Worm (Caenorhabditis elegans): ENCODE data around the gene nsph-3.1.
"Not testable (repeated sequence)": the region's sequence is repeated elsewhere in the genome, so short reads cannot be mapped to it uniquely, and the experiment has no call there.

DNA sequence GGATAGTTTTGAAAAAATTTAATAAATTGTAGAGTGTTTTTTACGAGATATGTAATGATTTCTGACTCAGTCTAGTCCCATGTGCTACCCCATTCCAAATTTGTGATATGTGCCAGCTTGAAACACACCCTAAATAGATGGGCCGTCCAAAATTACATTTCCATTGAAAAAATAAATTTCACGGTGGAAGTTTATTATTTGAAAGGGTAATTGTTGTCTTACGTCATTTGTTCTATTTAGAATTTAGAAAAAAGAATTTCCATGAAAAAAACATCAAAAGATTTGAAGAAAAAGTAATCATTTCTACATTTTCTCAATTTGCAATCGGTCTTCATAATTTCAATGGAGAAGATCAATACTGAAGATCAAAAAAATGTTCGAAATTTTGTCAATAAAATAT lies 5.3 kb downstream of the nsph-3.1 start, which contains the start of gene Y69E1A.4:
- TF ChIP-seq nhr-47 (tag; optimal IDR thresholded peaks at IDR 0.05); C34B4.2 (tag; optimal IDR thresholded peaks at IDR 0.05); ama-1 (optimal IDR thresholded peaks at IDR 0.05); fos-1 (tag; optimal IDR thresholded peaks at IDR 0.05); sptf-1 (tag; optimal IDR thresholded peaks at IDR 0.05); nhr-28 (tag; optimal IDR thresholded peaks at IDR 0.05); unc-130 (tag; optimal IDR thresholded peaks at IDR 0.05): not testable (repeated sequence)
